Fruit fly (Drosophila melanogaster) whole organism, embryonic: ENCODE results near the gene dyl.

ENCODE experiments used
- Atf-2 ChIP-seq: fragments of 200-800 bp; sonication (Bioruptor generic); optimal IDR thresholded peaks from 2 replicates; lab custom pipeline; 2016; ENCODE audit warnings: missing biosample characterization, missing genetic modification characterization
- CG10565 ChIP-seq: fragments of 200-800 bp; sonication (Bioruptor generic); optimal IDR thresholded peaks from 3 replicates; lab custom pipeline; 2016; ENCODE audit warnings: missing biosample characterization, mild to moderate bottlenecking, missing genetic modification characterization
- CG10959 ChIP-seq: fragments of 200-800 bp; sonication (Bioruptor generic); IDR thresholded peaks from 2 replicates; pipeline ENCODE4 v1.3.6; 2022; ENCODE audit warnings: missing biosample characterization, missing genetic modification characterization
- CG11085 ChIP-seq: fragments of 200-800 bp; sonication (Bioruptor generic); IDR thresholded peaks from 2 replicates; pipeline ENCODE4 v1.3.6; 2022; ENCODE audit warnings: missing biosample characterization, missing genetic modification characterization
- CG11696 ChIP-seq: fragments of 200-800 bp; sonication (Bioruptor generic); IDR thresholded peaks from 2 replicates; pipeline ENCODE4 v1.3.6; 2022; ENCODE audit warnings: missing biosample characterization, missing genetic modification characterization
- CG12744 ChIP-seq: fragments of 200-800 bp; sonication (Bioruptor generic); optimal IDR thresholded peaks from 2 replicates; lab custom pipeline; 2016; ENCODE audit warnings: missing biosample characterization, missing genetic modification characterization
- CG12769 ChIP-seq: fragments of 200-800 bp; sonication (Bioruptor generic); optimal IDR thresholded peaks from 2 replicates; lab custom pipeline; 2019; ENCODE audit warnings: missing biosample characterization, mild to moderate bottlenecking, missing genetic modification characterization, moderate library complexity
- CG13424 ChIP-seq: fragments of 200-800 bp; sonication (Bioruptor generic); optimal IDR thresholded peaks from 2 replicates; lab custom pipeline; 2019; ENCODE audit warnings: missing biosample characterization, mild to moderate bottlenecking, missing genetic modification characterization, moderate library complexity
- CG15696 ChIP-seq: fragments of 200-800 bp; sonication (Bioruptor generic); optimal IDR thresholded peaks from 2 replicates; lab custom pipeline; 2019; ENCODE audit warnings: missing biosample characterization, mild to moderate bottlenecking, missing genetic modification characterization, moderate library complexity
- CG2116 ChIP-seq: fragments of 200-800 bp; sonication (Bioruptor generic); optimal IDR thresholded peaks from 3 replicates; lab custom pipeline; 2018; ENCODE audit warnings: missing biosample characterization, mild to moderate bottlenecking, missing genetic modification characterization
- CG31224 ChIP-seq: fragments of 200-800 bp; sonication (Bioruptor generic); IDR thresholded peaks from 2 replicates; pipeline ENCODE4 v1.3.6; 2022; ENCODE audit warnings: missing biosample characterization, missing genetic modification characterization
- CG4404 ChIP-seq: fragments of 200-800 bp; sonication (Bioruptor generic); IDR thresholded peaks from 2 replicates; pipeline ENCODE4 v1.3.6; 2022; ENCODE audit warnings: missing biosample characterization, missing genetic modification characterization
- CG4707 ChIP-seq: fragments of 200-800 bp; sonication (Bioruptor generic); optimal IDR thresholded peaks from 2 replicates; lab custom pipeline; 2018; ENCODE audit warnings: missing biosample characterization, mild to moderate bottlenecking, missing genetic modification characterization, moderate library complexity
- CG4854 ChIP-seq: fragments of 200-800 bp; sonication (Bioruptor generic); optimal IDR thresholded peaks from 2 replicates; lab custom pipeline; 2016; ENCODE audit warnings: missing biosample characterization, missing genetic modification characterization, inconsistent platforms
- CG5180 ChIP-seq: fragments of 200-800 bp; sonication (Bioruptor generic); optimal IDR thresholded peaks from 3 replicates; lab custom pipeline; 2017; ENCODE audit warnings: missing biosample characterization, missing genetic modification characterization, mild to moderate bottlenecking, moderate library complexity, missing genetic modification reagents
- CG7745 ChIP-seq: fragments of 200-800 bp; sonication (Bioruptor generic); optimal IDR thresholded peaks from 2 replicates; lab custom pipeline; 2018; ENCODE audit warnings: missing biosample characterization, mild to moderate bottlenecking, missing genetic modification characterization, moderate library complexity
- CG7987 ChIP-seq: fragments of 200-800 bp; sonication (Bioruptor generic); optimal IDR thresholded peaks from 2 replicates; lab custom pipeline; 2018; ENCODE audit warnings: missing biosample characterization, mild to moderate bottlenecking, missing genetic modification characterization, moderate library complexity
- CG8359 ChIP-seq: fragments of 200-800 bp; sonication (Bioruptor generic); optimal IDR thresholded peaks from 2 replicates; lab custom pipeline; 2017; ENCODE audit warnings: missing biosample characterization, mild to moderate bottlenecking, missing genetic modification characterization, borderline replicate concordance
- CoRest ChIP-seq: fragments of 200-800 bp; sonication (Bioruptor generic); optimal IDR thresholded peaks from 3 replicates; lab custom pipeline; 2018; ENCODE audit warnings: missing biosample characterization, mild to moderate bottlenecking, missing genetic modification characterization, moderate library complexity
- Dfd ChIP-seq, 2 experiments: fragments of >200 bp; optimal IDR thresholded peaks; 2 replicates each; lab custom pipeline; 2017; ENCODE audit warnings: missing biosample characterization in 2 of 2, missing genetic modification characterization in 2 of 2
- Dip3 ChIP-seq: fragments of 200-800 bp; sonication (Bioruptor generic); optimal IDR thresholded peaks from 3 replicates; lab custom pipeline; 2016; ENCODE audit warnings: missing biosample characterization, missing genetic modification characterization
- Dll ChIP-seq: fragments of 200-800 bp; sonication (Bioruptor generic); IDR thresholded peaks from 4 replicates; pipeline ENCODE4 v1.3.6; 2022; ENCODE audit warnings: missing biosample characterization, missing genetic modification characterization; ENCODE audit not compliant: partially characterized antibody
- Dp ChIP-seq: fragments of 200-800 bp; sonication (Bioruptor generic); optimal IDR thresholded peaks from 2 replicates; lab custom pipeline; 2018; ENCODE audit warnings: missing biosample characterization, mild to moderate bottlenecking, missing genetic modification characterization, moderate library complexity
- Drgx ChIP-seq: fragments of 200-800 bp; sonication (Bioruptor generic); IDR thresholded peaks from 2 replicates; pipeline ENCODE4 v1.3.6; 2022; ENCODE audit warnings: missing biosample characterization, missing genetic modification characterization
- H2.0 ChIP-seq: fragments of 200-800 bp; sonication (Bioruptor generic); IDR thresholded peaks from 2 replicates; pipeline ENCODE4 v1.3.6; 2022; ENCODE audit warnings: missing biosample characterization, missing genetic modification characterization
- Kr ChIP-seq: fragments of 200-800 bp; sonication (Bioruptor generic); optimal IDR thresholded peaks from 2 replicates; lab custom pipeline; 2017; ENCODE audit warnings: missing biosample characterization, mild to moderate bottlenecking, missing genetic modification characterization
- Mrtf ChIP-seq: fragments of 200-800 bp; sonication (Bioruptor generic); IDR thresholded peaks from 3 replicates; pipeline ENCODE4 v1.3.6; 2022; ENCODE audit warnings: missing biosample characterization, missing genetic modification characterization
- NC2β ChIP-seq: fragments of 200-800 bp; sonication (Bioruptor generic); optimal IDR thresholded peaks from 2 replicates; lab custom pipeline; 2016; ENCODE audit warnings: missing biosample characterization, missing genetic modification characterization
- Nf-YB ChIP-seq: fragments of 200-800 bp; sonication (Bioruptor generic); optimal IDR thresholded peaks from 3 replicates; lab custom pipeline; 2019; ENCODE audit warnings: missing biosample characterization, mild to moderate bottlenecking, missing genetic modification characterization, moderate library complexity
- PHDP ChIP-seq: fragments of 200-800 bp; sonication (Bioruptor generic); optimal IDR thresholded peaks from 3 replicates; lab custom pipeline; 2018; ENCODE audit warnings: missing biosample characterization, mild to moderate bottlenecking, missing genetic modification characterization, moderate library complexity
- Poxn ChIP-seq: fragments of 200-800 bp; sonication (Bioruptor generic); IDR thresholded peaks from 2 replicates; pipeline ENCODE4 v1.3.6; 2022; ENCODE audit warnings: missing biosample characterization, missing genetic modification characterization
- Six4 ChIP-seq: fragments of 200-800 bp; sonication (Bioruptor generic); optimal IDR thresholded peaks from 2 replicates; lab custom pipeline; 2016; ENCODE audit warnings: missing biosample characterization, missing genetic modification characterization
- Sox100B ChIP-seq: fragments of 200-800 bp; sonication (Bioruptor generic); optimal IDR thresholded peaks from 3 replicates; lab custom pipeline; 2018; ENCODE audit warnings: missing biosample characterization, mild to moderate bottlenecking, missing genetic modification characterization
- Sry-β ChIP-seq: fragments of 200-800 bp; sonication (Bioruptor generic); optimal IDR thresholded peaks from 2 replicates; lab custom pipeline; 2018; ENCODE audit warnings: missing biosample characterization, mild to moderate bottlenecking, missing genetic modification characterization, moderate library complexity
- Vsx1 ChIP-seq: fragments of 200-800 bp; sonication (Bioruptor generic); optimal IDR thresholded peaks from 2 replicates; lab custom pipeline; 2017; ENCODE audit warnings: missing biosample characterization, mild to moderate bottlenecking, missing genetic modification characterization, missing genetic modification reagents
- al ChIP-seq: fragments of 200-800 bp; sonication (Bioruptor generic); IDR thresholded peaks from 2 replicates; pipeline ENCODE4 v1.3.6; 2022; ENCODE audit warnings: missing biosample characterization, missing genetic modification characterization
- ci ChIP-seq: fragments of 200-800 bp; sonication (Bioruptor generic); IDR thresholded peaks from 3 replicates; pipeline ENCODE4 v1.3.6; 2022; ENCODE audit warnings: missing biosample characterization, missing genetic modification characterization
- danr ChIP-seq: fragments of 200-800 bp; sonication (Bioruptor generic); IDR thresholded peaks from 2 replicates; pipeline ENCODE4 v1.3.6; 2022; ENCODE audit warnings: missing biosample characterization, missing genetic modification characterization
- dati ChIP-seq: fragments of 200-800 bp; sonication (Bioruptor generic); IDR thresholded peaks from 2 replicates; pipeline ENCODE4 v1.3.6; 2022; ENCODE audit warnings: missing biosample characterization, missing genetic modification characterization
- emc ChIP-seq: fragments of 200-800 bp; sonication (Bioruptor generic); optimal IDR thresholded peaks from 2 replicates; lab custom pipeline; 2016; ENCODE audit warnings: missing biosample characterization, missing genetic modification characterization
- esg ChIP-seq: fragments of 200-800 bp; sonication (Bioruptor generic); conservative IDR thresholded peaks from 2 replicates; pipeline ENCODE4 v1.3.6; 2022; ENCODE audit warnings: missing biosample characterization, missing genetic modification characterization
- fd96Cb ChIP-seq: fragments of 200-800 bp; sonication (Bioruptor generic); optimal IDR thresholded peaks from 2 replicates; lab custom pipeline; 2018; ENCODE audit warnings: missing biosample characterization, mild to moderate bottlenecking, missing genetic modification characterization, moderate library complexity
- hbn ChIP-seq: fragments of 200-800 bp; sonication (Bioruptor generic); IDR thresholded peaks from 2 replicates; pipeline ENCODE4 v1.3.6; 2022; ENCODE audit warnings: missing biosample characterization, missing genetic modification characterization; ENCODE audit not compliant: partially characterized antibody
- nerfin-1 ChIP-seq: fragments of 200-800 bp; sonication (Bioruptor generic); optimal IDR thresholded peaks from 3 replicates; lab custom pipeline; 2019; ENCODE audit warnings: missing biosample characterization, mild to moderate bottlenecking, missing genetic modification characterization, moderate library complexity
- peb ChIP-seq: fragments of 200-800 bp; sonication (Bioruptor generic); IDR thresholded peaks from 2 replicates; pipeline ENCODE4 v1.3.6; 2022; ENCODE audit warnings: missing biosample characterization, missing genetic modification characterization
- slbo ChIP-seq: fragments of 200-800 bp; sonication (Bioruptor generic); IDR thresholded peaks from 2 replicates; pipeline ENCODE4 v1.3.6; 2022; ENCODE audit warnings: missing biosample characterization, missing genetic modification characterization
- stc ChIP-seq: fragments of 200-800 bp; sonication (Bioruptor generic); IDR thresholded peaks from 2 replicates; pipeline ENCODE4 v1.3.6; 2022; ENCODE audit warnings: missing biosample characterization, missing genetic modification characterization
- stwl ChIP-seq: fragments of 200-800 bp; sonication (Bioruptor generic); optimal IDR thresholded peaks from 3 replicates; lab custom pipeline; 2018; ENCODE audit warnings: missing biosample characterization, mild to moderate bottlenecking, missing genetic modification characterization, moderate library complexity
- tx ChIP-seq: fragments of 200-800 bp; sonication (Bioruptor generic); optimal IDR thresholded peaks from 2 replicates; lab custom pipeline; 2016; ENCODE audit warnings: missing biosample characterization, missing genetic modification characterization
- z ChIP-seq: fragments of 200-800 bp; sonication (Bioruptor generic); IDR thresholded peaks from 3 replicates; pipeline ENCODE4 v1.3.6; 2022; ENCODE audit warnings: missing biosample characterization, missing genetic modification characterization

dyl gene

dm6 chr3L:4259102-4259558 is 48.4 kb downstream of the dyl start, which contains the start of the genes CG15011 and CG1309 (continued):
- TF ChIP-seq CG11085 (GFP tag; lab: Robert Waterston, UW) (no peak), Dfd (GFP tag; optimal IDR thresholded peaks at IDR 0.05; lab: Kevin White, UChicago) (no peak), CG7987 (GFP tag; lab: Kevin White, UChicago) (peak; percentile 45), al (GFP tag; lab: Robert Waterston, UW) (peak; percentile 78), slbo (GFP tag; lab: Robert Waterston, UW) (peak; percentile 90), CG10959 (GFP tag; lab: Robert Waterston, UW) (peak; percentile 22; the same call in 1 of the 2 replicates), tx (GFP tag; lab: Kevin White, UChicago) (peak; percentile 82), CG7745 (tag; lab: Kevin White, UChicago) (no peak), Dip3 (GFP tag; lab: Kevin White, UChicago) (peak; percentile 80), danr (GFP tag; lab: Robert Waterston, UW) (peak; percentile 28; the same call in 1 of the 2 replicates), Sry-β (GFP tag; lab: Kevin White, UChicago) (peak; percentile 67), dati (GFP tag; lab: Robert Waterston, UW) (no peak), stwl (tag; lab: Kevin White, UChicago) (peak; percentile 79), CG5180 (no peak), Dll (peak; percentile 59; the same call in 2 of the 4 replicates), PHDP (tag; lab: Kevin White, UChicago) (peak; percentile 83), CG12769 (tag; lab: Kevin White, UChicago) (peak; percentile 94), z (GFP tag; lab: Robert Waterston, UW) (no peak), H2.0 (GFP tag; lab: Robert Waterston, UW) (peak; percentile 56), ci (peak; percentile 81), stc (GFP tag; lab: Robert Waterston, UW) (no peak), peb (GFP tag; lab: Robert Waterston, UW) (peak; percentile 63), Nf-YB (GFP tag; lab: Kevin White, UChicago) (peak; percentile 66), fd96Cb (peak; percentile 77), CG12744 (GFP tag; lab: Kevin White, UChicago) (peak; percentile 82), Mrtf (GFP tag; lab: Robert Waterston, UW) (peak; percentile 58; the same call in 1 of the 3 replicates), nerfin-1 (tag; lab: Kevin White, UChicago) (peak; percentile 93), Six4 (GFP tag; lab: Kevin White, UChicago) (peak; percentile 79), CG13424 (tag; lab: Kevin White, UChicago) (peak; percentile 90), Sox100B (GFP tag; lab: Kevin White, UChicago) (peak; percentile 76), NC2β (GFP tag; lab: Kevin White, UChicago) (peak; percentile 85), esg (GFP tag; lab: Robert Waterston, UW) (peak; percentile 72), CG4854 (GFP tag; lab: Kevin White, UChicago) (peak; percentile 81), CG4707 (GFP tag; lab: Kevin White, UChicago) (peak; percentile 28), Vsx1 (GFP tag; lab: Kevin White, UChicago) (peak; percentile 54), CG2116 (GFP tag; lab: Kevin White, UChicago) (peak; percentile 76), emc (peak; percentile 24), Kr (GFP tag; lab: Kevin White, UChicago) (no peak), hbn (no peak), CG11696 (GFP tag; lab: Robert Waterston, UW) (no peak), Dp (peak; percentile 12), Poxn (GFP tag; lab: Robert Waterston, UW) (0 out of 2 replicates have a peak, but pooled peaks have one; percentile 24), CG31224 (GFP tag; lab: Robert Waterston, UW) (peak; percentile 59), CG10565 (GFP tag; lab: Kevin White, UChicago) (peak; percentile 14), CoRest (tag; lab: Kevin White, UChicago) (peak; percentile 92), Drgx (peak; percentile 75), Atf-2 (GFP tag; lab: Kevin White, UChicago) (peak; percentile 84), CG15696 (tag; lab: Kevin White, UChicago) (peak; percentile 85), CG4404 (GFP tag; lab: Robert Waterston, UW) (peak; percentile 66), CG8359 (GFP tag; lab: Kevin White, UChicago) (no peak)
